Fruit fly (Drosophila melanogaster): ENCODE data around the gene Klp67A.

- no peak for TF ChIP-seq usp (GFP tag; optimal IDR thresholded peaks at IDR 0.05)
- peak in 1 of 2 experiments; percentile 76 for TF ChIP-seq EcR (GFP tag; optimal IDR thresholded peaks at IDR 0.05)
- TF ChIP-seq psq (optimal IDR thresholded peaks at IDR 0.05), result no peak
Observed at dm6 chr3L:9383345-9384075, 16.7 kb upstream of the Klp67A start, which contains the start of gene Hsp27.

Data from whole organism.